Worm (Caenorhabditis elegans): ENCODE measurements around the gene T07F10.5.

- TF ChIP-seq pha-4 (tag; optimal IDR thresholded peaks at IDR 0.05) (no peak), snpc-4 (GFP tag; optimal IDR thresholded peaks at IDR 0.05) (no peak), snpc-4 (tag; optimal IDR thresholded peaks at IDR 0.05) (peak; percentile 3 to 62 (median 58)), nfya-1 (tag; optimal IDR thresholded peaks at IDR 0.05; ENCODE audit: borderline replicate concordance, insufficient read depth) (no peak), unc-62 (GFP tag; optimal IDR thresholded peaks at IDR 0.05) (no peak), bed-2 (GFP tag; IDR thresholded peaks at IDR 0.05) (peak; percentile 92), madf-6 (GFP tag; IDR thresholded peaks at IDR 0.05) (peak; percentile 83), sea-2 (GFP tag; IDR thresholded peaks at IDR 0.05) (peak; percentile 76; the same call in 1 of the 2 replicates), egrh-3 (GFP tag; IDR thresholded peaks at IDR 0.05) (peak; percentile 25; the same call in 1 of the 2 replicates), ceh-79 (tag; optimal IDR thresholded peaks at IDR 0.05) (no peak), hlh-12 (tag; optimal IDR thresholded peaks at IDR 0.05) (peak; percentile 9), bed-1 (GFP tag; IDR thresholded peaks at IDR 0.05) (no peak), F57A8.1 (GFP tag; optimal IDR thresholded peaks at IDR 0.05) (no peak), lir-1 (GFP tag; conservative IDR thresholded peaks at IDR 0.05) (peak; percentile 80), attf-3 (GFP tag; conservative IDR thresholded peaks at IDR 0.05) (peak; percentile 75)
Observed at ce11 chrV:12869948-12870347, 4.2 kb downstream of the T07F10.5 start, which contains the start of gene T07F10.3.
